Worm (Caenorhabditis elegans) whole organism, young adult: ENCODE data around the gene polq-1.

Experiments
- Y67H2A.10 ChIP-seq: fragments of 200-800 bp; sonication (Bioruptor generic); conservative IDR thresholded peaks from 2 replicates; pipeline ENCODE4 v1.3.6; 2022; ENCODE audit warnings: missing genetic modification reagents, missing genetic modification characterization, missing compliant biosample characterization
- bed-1 ChIP-seq: fragments of 200-800 bp; sonication (Bioruptor generic); IDR thresholded peaks from 2 replicates; pipeline ENCODE4 v1.3.6; 2022; ENCODE audit warnings: missing genetic modification reagents, missing genetic modification characterization, missing compliant biosample characterization
- bed-2 ChIP-seq: fragments of 200-800 bp; sonication (Bioruptor generic); IDR thresholded peaks from 2 replicates; pipeline ENCODE4 v1.3.6; 2022; ENCODE audit warnings: missing genetic modification reagents, missing genetic modification characterization, missing compliant biosample characterization
- lin-26 ChIP-seq: fragments of 200-800 bp; sonication (Bioruptor generic); IDR thresholded peaks from 2 replicates; pipeline ENCODE4 v1.3.6; 2022; ENCODE audit warnings: missing genetic modification reagents, missing genetic modification characterization, missing compliant biosample characterization
- tbp1 ChIP-seq: fragments of 200-800 bp; sonication (Bioruptor generic); optimal IDR thresholded peaks from 2 replicates; lab custom pipeline; 2018; ENCODE audit warnings: mild to moderate bottlenecking, missing genetic modification characterization, missing compliant biosample characterization
- ztf-25 ChIP-seq: fragments of 200-800 bp; sonication (Bioruptor generic); IDR thresholded peaks from 2 replicates; pipeline ENCODE4 v1.3.6; 2022; ENCODE audit warnings: missing genetic modification reagents, missing genetic modification characterization, missing compliant biosample characterization

ce11 chrIII:5805273-5805672, 2.3 kb upstream of the polq-1 start, which contains the start of gene R12B2.3:
- TF ChIP-seq bed-1 (GFP tag; lab: Robert Waterston, UW) (no peak), ztf-25 (GFP tag; lab: Robert Waterston, UW) (no peak), bed-2 (GFP tag; lab: Robert Waterston, UW) (no peak), Y67H2A.10 (GFP tag; lab: Robert Waterston, UW) (no peak), tbp1 (GFP tag; lab: Kevin White, UChicago) (no peak), lin-26 (no peak)
